Fruit fly (Drosophila melanogaster): ENCODE data around the gene Pglym78.

Pglym78 gene

DNA sequence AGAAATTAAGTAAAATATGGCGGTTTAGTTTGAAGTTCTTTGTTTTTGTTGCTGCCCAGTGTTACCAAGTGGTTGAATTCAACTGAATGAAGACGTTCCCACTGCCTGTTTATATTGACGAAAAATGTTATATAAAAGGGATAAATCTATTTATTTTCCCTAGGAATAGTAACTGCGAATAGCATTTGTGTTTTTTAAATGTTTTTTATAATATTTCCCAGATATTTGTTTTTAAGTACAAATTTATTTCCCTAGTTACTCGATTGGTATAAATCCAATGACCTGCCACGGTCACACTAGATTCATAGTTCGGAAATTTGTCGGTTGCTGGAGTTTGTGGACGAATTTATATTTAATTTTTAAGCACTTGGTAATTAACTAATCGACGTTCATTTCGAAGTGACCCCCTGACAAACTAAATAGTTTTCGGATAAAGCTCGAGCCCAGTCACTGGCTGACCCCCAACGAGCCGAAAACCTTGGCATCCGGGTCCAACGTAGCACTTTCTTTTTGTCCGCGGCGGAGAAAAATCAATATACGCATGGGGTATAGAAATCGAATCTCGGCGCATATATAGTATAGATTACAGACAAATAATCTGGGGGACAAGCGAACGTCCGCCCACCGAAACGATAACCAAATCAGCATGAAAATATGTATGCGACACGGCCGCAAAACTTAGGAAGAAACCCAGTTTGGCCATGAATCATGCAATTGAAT, 17.0 kb upstream of the Pglym78 start, which contains the start of the genes dgt6 and Vha100-1 (continued):
- TF ChIP-seq HLH54F (GFP tag; optimal IDR thresholded peaks at IDR 0.05): no peak
- TF ChIP-seq D19B (GFP tag; optimal IDR thresholded peaks at IDR 0.05): no peak
- peak; percentile 5 for TF ChIP-seq lbe (GFP tag; optimal IDR thresholded peaks at IDR 0.05)
- peak; percentile 26 for TF ChIP-seq lab (GFP tag; optimal IDR thresholded peaks at IDR 0.05)
- TF ChIP-seq CG14710 (tag; optimal IDR thresholded peaks at IDR 0.05): peak; percentile 88
- no peak for TF ChIP-seq Mad (GFP tag; optimal IDR thresholded peaks at IDR 0.05)
- TF ChIP-seq CG11085 (GFP tag; IDR thresholded peaks at IDR 0.05): no peak
- TF ChIP-seq CG4424 (GFP tag; optimal IDR thresholded peaks at IDR 0.05): peak; percentile 47
- no peak for TF ChIP-seq mirr (GFP tag; optimal IDR thresholded peaks at IDR 0.05)
- no peak for TF ChIP-seq danr (GFP tag; IDR thresholded peaks at IDR 0.05)
- TF ChIP-seq Hr51 (GFP tag; optimal IDR thresholded peaks at IDR 0.05): no peak
- peak; percentile 21 for TF ChIP-seq CG13424 (tag; optimal IDR thresholded peaks at IDR 0.05)
- TF ChIP-seq hbn (GFP tag; IDR thresholded peaks at IDR 0.05; ENCODE audit: partially characterized antibody): no peak
- TF ChIP-seq CG18619 (GFP tag; optimal IDR thresholded peaks at IDR 0.05): no peak
- no peak for TF ChIP-seq HmgD (GFP tag; optimal IDR thresholded peaks at IDR 0.05)
- TF ChIP-seq Bteb2 (GFP tag; optimal IDR thresholded peaks at IDR 0.05): no peak
- no peak for TF ChIP-seq fd102C (GFP tag; optimal IDR thresholded peaks at IDR 0.05)
- no peak for TF ChIP-seq CG10147 (GFP tag; optimal IDR thresholded peaks at IDR 0.05)
- peak; percentile 22 for TF ChIP-seq CG10654 (GFP tag; optimal IDR thresholded peaks at IDR 0.05)
- peak; percentile 58; the same call in 1 of the 2 replicates for TF ChIP-seq CG13287 (GFP tag; IDR thresholded peaks at IDR 0.05; ENCODE audit: partially characterized antibody)
- peak; percentile 74 for TF ChIP-seq Dp (GFP tag; optimal IDR thresholded peaks at IDR 0.05)
- TF ChIP-seq da (GFP tag; optimal IDR thresholded peaks at IDR 0.05): no peak
- peak; percentile 82 for TF ChIP-seq stwl (tag; optimal IDR thresholded peaks at IDR 0.05)
- no peak for TF ChIP-seq az2 (GFP tag; optimal IDR thresholded peaks at IDR 0.05)
- peak; percentile 39 for TF ChIP-seq nerfin-1 (tag; optimal IDR thresholded peaks at IDR 0.05)
- TF ChIP-seq CG7839 (tag; optimal IDR thresholded peaks at IDR 0.05): no peak
- TF ChIP-seq odd (GFP tag; optimal IDR thresholded peaks at IDR 0.05): no peak
- peak; percentile 11 for TF ChIP-seq Elba2 (GFP tag; optimal IDR thresholded peaks at IDR 0.05)
- no peak for TF ChIP-seq CG5245 (GFP tag; optimal IDR thresholded peaks at IDR 0.05)
- no peak for TF ChIP-seq CG16779 (GFP tag; IDR thresholded peaks at IDR 0.05)
- no peak for TF ChIP-seq Side (GFP tag; optimal IDR thresholded peaks at IDR 0.05)
- TF ChIP-seq CG3995 (GFP tag; optimal IDR thresholded peaks at IDR 0.05): peak; percentile 13
- TF ChIP-seq CG12104 (GFP tag; optimal IDR thresholded peaks at IDR 0.05): no peak
- peak; percentile 42 for TF ChIP-seq Max (GFP tag; optimal IDR thresholded peaks at IDR 0.05)
- TF ChIP-seq pita (GFP tag; optimal IDR thresholded peaks at IDR 0.05): no peak
- no peak for TF ChIP-seq oc (tag; optimal IDR thresholded peaks at IDR 0.05)
- peak in 1 of 2 experiments; percentile 13 for TF ChIP-seq insv (GFP tag; optimal IDR thresholded peaks at IDR 0.05)
- no peak for TF ChIP-seq amos (GFP tag; IDR thresholded peaks at IDR 0.05; ENCODE audit: partially characterized antibody)
- TF ChIP-seq aop (GFP tag; IDR thresholded peaks at IDR 0.05): no peak
- no peak for TF ChIP-seq CG13296 (GFP tag; optimal IDR thresholded peaks at IDR 0.05)
- peak; percentile 59 for TF ChIP-seq CG4617 (GFP tag; optimal IDR thresholded peaks at IDR 0.05; ENCODE audit: borderline replicate concordance)
- no peak for TF ChIP-seq al (GFP tag; IDR thresholded peaks at IDR 0.05)
- no peak for TF ChIP-seq ab (GFP tag; optimal IDR thresholded peaks at IDR 0.05)
- TF ChIP-seq CG17802 (tag; optimal IDR thresholded peaks at IDR 0.05): peak; percentile 51
- TF ChIP-seq CG3726 (GFP tag; IDR thresholded peaks at IDR 0.05): no peak
- peak; percentile 85 for TF ChIP-seq E2f2 (GFP tag; IDR thresholded peaks at IDR 0.05)
- no peak for TF ChIP-seq cas (GFP tag; IDR thresholded peaks at IDR 0.05)
- no peak for TF ChIP-seq gro (GFP tag; optimal IDR thresholded peaks at IDR 0.05)
- no peak for TF ChIP-seq CG1792 (GFP tag; optimal IDR thresholded peaks at IDR 0.05)
- no peak for TF ChIP-seq pb (GFP tag; optimal IDR thresholded peaks at IDR 0.05)

Measured in whole organism, embryonic.